Fruit fly (Drosophila melanogaster) whole organism, embryonic: ENCODE measurements around the gene Stat92E.

Experiments used
- Awh ChIP-seq: fragments of 200-800 bp; sonication (Bioruptor generic); IDR thresholded peaks from 2 replicates; pipeline ENCODE4, ENCODE4 v1.3.6; 2022; ENCODE audit warnings: missing biosample characterization, missing genetic modification characterization
- B-H2 ChIP-seq: fragments of 200-800 bp; sonication (Bioruptor generic); optimal IDR thresholded peaks from 2 replicates; lab custom pipeline; 2018; ENCODE audit warnings: missing biosample characterization, mild to moderate bottlenecking, missing genetic modification characterization
- BEAF-32 ChIP-seq: fragments of 200-800 bp; sonication (Bioruptor generic); optimal IDR thresholded peaks from 3 replicates; lab custom pipeline; 2017; ENCODE audit warnings: missing biosample characterization, missing genetic modification characterization, mild to moderate bottlenecking, moderate library complexity, missing genetic modification reagents
- Bgb ChIP-seq: fragments of 200-800 bp; sonication (Bioruptor generic); IDR thresholded peaks from 2 replicates; pipeline ENCODE4 v1.3.6; 2022; ENCODE audit warnings: missing biosample characterization, missing genetic modification characterization; ENCODE audit not compliant: partially characterized antibody
- CG12744 ChIP-seq: fragments of 200-800 bp; sonication (Bioruptor generic); optimal IDR thresholded peaks from 2 replicates; lab custom pipeline; 2016; ENCODE audit warnings: missing biosample characterization, missing genetic modification characterization
- CG14441 ChIP-seq: fragments of 200-800 bp; sonication (Bioruptor generic); IDR thresholded peaks from 2 replicates; pipeline ENCODE4 v1.3.6; 2022; ENCODE audit warnings: missing biosample characterization, missing genetic modification characterization
- CG14667 ChIP-seq: fragments of 200-800 bp; sonication (Bioruptor generic); IDR thresholded peaks from 2 replicates; pipeline ENCODE4 v1.3.6; 2022; ENCODE audit warnings: missing biosample characterization, missing genetic modification characterization
- CG15073 ChIP-seq: fragments of 200-800 bp; sonication (Bioruptor generic); optimal IDR thresholded peaks from 2 replicates; lab custom pipeline; 2016; ENCODE audit warnings: missing biosample characterization, missing genetic modification characterization
- CG16813 ChIP-seq: fragments of 200-800 bp; sonication (Bioruptor generic); IDR thresholded peaks from 3 replicates; pipeline ENCODE4 v1.3.6; 2022; ENCODE audit warnings: missing biosample characterization, missing genetic modification characterization; ENCODE audit not compliant: partially characterized antibody
- CG18476 ChIP-seq: fragments of 200-800 bp; sonication (Bioruptor generic); optimal IDR thresholded peaks from 2 replicates; lab custom pipeline; 2016; ENCODE audit warnings: missing biosample characterization, mild to moderate bottlenecking, missing genetic modification characterization
- CG18599 ChIP-seq: fragments of 200-800 bp; sonication (Bioruptor generic); optimal IDR thresholded peaks from 3 replicates; lab custom pipeline; 2017; ENCODE audit warnings: missing biosample characterization, missing genetic modification characterization, mild to moderate bottlenecking, moderate library complexity, missing genetic modification reagents
- CG2712 ChIP-seq: fragments of 200-800 bp; optimal IDR thresholded peaks from 3 replicates; lab custom pipeline; 2019; ENCODE audit warnings: missing biosample characterization, mild to moderate bottlenecking, missing genetic modification characterization, moderate library complexity
- CG4820 ChIP-seq: fragments of 200-800 bp; sonication (Bioruptor generic); optimal IDR thresholded peaks from 3 replicates; lab custom pipeline; 2016; ENCODE audit warnings: missing biosample characterization, missing genetic modification characterization
- CG6813 ChIP-seq: fragments of 200-800 bp; sonication (Bioruptor generic); optimal IDR thresholded peaks from 2 replicates; lab custom pipeline; 2017; ENCODE audit warnings: missing biosample characterization, missing genetic modification characterization, mild to moderate bottlenecking, moderate library complexity, missing genetic modification reagents
- CG9876 ChIP-seq: fragments of 200-800 bp; sonication (Bioruptor generic); optimal IDR thresholded peaks from 2 replicates; lab custom pipeline; 2016; ENCODE audit warnings: missing biosample characterization, missing genetic modification characterization
- Chrac-16 ChIP-seq: fragments of 200-800 bp; sonication (Bioruptor generic); optimal IDR thresholded peaks from 3 replicates; lab custom pipeline; 2016; ENCODE audit warnings: missing biosample characterization, missing genetic modification characterization
- Dek ChIP-seq: fragments of 200-800 bp; sonication (Bioruptor generic); optimal IDR thresholded peaks from 3 replicates; lab custom pipeline; 2019; ENCODE audit warnings: missing biosample characterization, mild to moderate bottlenecking, missing genetic modification characterization, moderate library complexity
- H2.0 ChIP-seq: fragments of 200-800 bp; sonication (Bioruptor generic); IDR thresholded peaks from 2 replicates; pipeline ENCODE4 v1.3.6; 2022; ENCODE audit warnings: missing biosample characterization, missing genetic modification characterization
- HmgD ChIP-seq: fragments of 200-800 bp; sonication (Bioruptor generic); optimal IDR thresholded peaks from 3 replicates; lab custom pipeline; 2016; ENCODE audit warnings: missing biosample characterization, missing genetic modification characterization
- Hr3 ChIP-seq: fragments of 200-800 bp; sonication (Bioruptor generic); optimal IDR thresholded peaks from 3 replicates; lab custom pipeline; 2016; ENCODE audit warnings: missing biosample characterization, missing genetic modification characterization
- Lim3 ChIP-seq: fragments of 200-800 bp; sonication (Bioruptor generic); IDR thresholded peaks from 2 replicates; pipeline ENCODE4 v1.3.6; 2022; ENCODE audit warnings: missing biosample characterization, missing genetic modification characterization
- MESR4 ChIP-seq: fragments of 200-800 bp; sonication (Bioruptor generic); optimal IDR thresholded peaks from 2 replicates; lab custom pipeline; 2018; ENCODE audit warnings: missing biosample characterization, mild to moderate bottlenecking, missing genetic modification characterization, moderate library complexity
- Meics ChIP-seq: fragments of 200-800 bp; sonication (Bioruptor generic); optimal IDR thresholded peaks from 2 replicates; lab custom pipeline; 2017; ENCODE audit warnings: missing biosample characterization, mild to moderate bottlenecking, missing genetic modification characterization
- NC2α ChIP-seq: fragments of 200-800 bp; sonication (Bioruptor generic); optimal IDR thresholded peaks from 2 replicates; lab custom pipeline; 2016; ENCODE audit warnings: missing biosample characterization, missing genetic modification characterization
- Nf-YA ChIP-seq: fragments of 200-800 bp; sonication (Bioruptor generic); IDR thresholded peaks from 2 replicates; pipeline ENCODE4 v1.3.6; 2022; ENCODE audit warnings: missing biosample characterization, missing genetic modification characterization
- Poxn ChIP-seq: fragments of 200-800 bp; sonication (Bioruptor generic); IDR thresholded peaks from 2 replicates; pipeline ENCODE4 v1.3.6; 2022; ENCODE audit warnings: missing biosample characterization, missing genetic modification characterization
- Sry-δ ChIP-seq: fragments of 200-800 bp; sonication (Bioruptor generic); optimal IDR thresholded peaks from 2 replicates; lab custom pipeline; 2016; ENCODE audit warnings: missing biosample characterization, missing genetic modification characterization
- TFAM ChIP-seq: fragments of 200-800 bp; sonication (Bioruptor generic); optimal IDR thresholded peaks from 2 replicates; lab custom pipeline; 2017; ENCODE audit warnings: missing biosample characterization, missing genetic modification characterization, inconsistent platforms
- aop ChIP-seq: fragments of 200-800 bp; sonication (Bioruptor generic); IDR thresholded peaks from 2 replicates; pipeline ENCODE4 v1.3.6; 2022; ENCODE audit warnings: missing biosample characterization, missing genetic modification characterization
- ato ChIP-seq: fragments of 200-800 bp; sonication (Bioruptor generic); IDR thresholded peaks from 2 replicates; pipeline ENCODE4 v1.3.6; 2022; ENCODE audit warnings: missing biosample characterization, missing genetic modification characterization; ENCODE audit not compliant: partially characterized antibody
- bbx ChIP-seq: fragments of 200-800 bp; sonication (Bioruptor generic); IDR thresholded peaks from 2 replicates; pipeline ENCODE4 v1.3.6; 2022; ENCODE audit warnings: missing biosample characterization, missing genetic modification characterization; ENCODE audit not compliant: partially characterized antibody
- cato ChIP-seq: fragments of 200-800 bp; sonication (Bioruptor generic); optimal IDR thresholded peaks from 2 replicates; lab custom pipeline; 2016; ENCODE audit warnings: missing biosample characterization, missing genetic modification characterization, borderline replicate concordance
- chif ChIP-seq, 2 experiments: fragments of 200-800 bp; sonication (Bioruptor generic); optimal IDR thresholded peaks; 3 replicates each; lab custom pipeline; 2016; ENCODE audit warnings: missing biosample characterization in 2 of 2, missing genetic modification characterization in 2 of 2
- crc ChIP-seq: fragments of 200-800 bp; sonication (Bioruptor generic); optimal IDR thresholded peaks from 2 replicates; lab custom pipeline; 2016; ENCODE audit warnings: missing biosample characterization, missing genetic modification characterization
- dm ChIP-seq: fragments of 200-800 bp; sonication (Bioruptor generic); optimal IDR thresholded peaks from 3 replicates; lab custom pipeline; 2016; ENCODE audit warnings: missing biosample characterization, missing genetic modification characterization
- fd102C ChIP-seq: fragments of 200-800 bp; sonication (Bioruptor generic); optimal IDR thresholded peaks from 2 replicates; lab custom pipeline; 2018; ENCODE audit warnings: missing biosample characterization, mild to moderate bottlenecking, missing genetic modification characterization, moderate library complexity
- fd64A ChIP-seq: fragments of 200-800 bp; sonication (Bioruptor generic); optimal IDR thresholded peaks from 3 replicates; lab custom pipeline; 2018; ENCODE audit warnings: missing biosample characterization, mild to moderate bottlenecking, missing genetic modification characterization
- ftz-f1 ChIP-seq: fragments of 200-800 bp; sonication (Bioruptor generic); optimal IDR thresholded peaks from 2 replicates; lab custom pipeline; 2016; ENCODE audit warnings: missing biosample characterization, missing genetic modification characterization
- gcm2 ChIP-seq: fragments of 200-800 bp; sonication (Bioruptor generic); optimal IDR thresholded peaks from 2 replicates; lab custom pipeline; 2016; ENCODE audit warnings: missing biosample characterization, missing genetic modification characterization
- kay ChIP-seq: fragments of 200-800 bp; sonication (Bioruptor generic); optimal IDR thresholded peaks from 2 replicates; lab custom pipeline; 2016; ENCODE audit warnings: missing biosample characterization, missing genetic modification characterization
- lola ChIP-seq, 3 experiments: fragments of >200 bp in 2 of 3; fragments of 200-800 bp in 1 of 3; sonication (Bioruptor generic) in 1 of 3; optimal IDR thresholded peaks; 2 replicates each; lab custom pipeline; 2017 to 2019; ENCODE audit warnings: missing biosample characterization in 3 of 3, missing genetic modification characterization in 3 of 3, mild to moderate bottlenecking in 1 of 3, moderate library complexity in 1 of 3
- nerfin-2 ChIP-seq: fragments of 200-800 bp; sonication (Bioruptor generic); IDR thresholded peaks from 2 replicates; pipeline ENCODE4 v1.3.6; 2022; ENCODE audit warnings: missing biosample characterization, missing genetic modification characterization; ENCODE audit not compliant: partially characterized antibody
- nmo ChIP-seq: fragments of 200-800 bp; sonication (Bioruptor generic); optimal IDR thresholded peaks from 2 replicates; lab custom pipeline; 2018; ENCODE audit warnings: missing biosample characterization, mild to moderate bottlenecking, missing genetic modification characterization, moderate library complexity
- rib ChIP-seq: fragments of 200-800 bp; sonication (Bioruptor generic); IDR thresholded peaks from 2 replicates; pipeline ENCODE4 v1.3.6; 2022; ENCODE audit warnings: missing biosample characterization, missing genetic modification characterization
- shn ChIP-seq: fragments of 200-800 bp; sonication (Bioruptor generic); optimal IDR thresholded peaks from 3 replicates; lab custom pipeline; 2016; ENCODE audit warnings: missing biosample characterization, missing genetic modification characterization
- sim ChIP-seq: fragments of 200-800 bp; sonication (Bioruptor generic); IDR thresholded peaks from 2 replicates; pipeline ENCODE4 v1.3.6; 2022; ENCODE audit warnings: missing biosample characterization, missing genetic modification characterization
- sima ChIP-seq: fragments of 200-800 bp; sonication (Bioruptor generic); optimal IDR thresholded peaks from 2 replicates; lab custom pipeline; 2016; ENCODE audit warnings: missing biosample characterization, missing genetic modification characterization
- sob ChIP-seq: fragments of 200-800 bp; sonication (Bioruptor generic); IDR thresholded peaks from 2 replicates; pipeline ENCODE4 v1.3.6; 2022; ENCODE audit warnings: missing biosample characterization, missing genetic modification characterization
- tgo ChIP-seq: fragments of 200-800 bp; sonication (Bioruptor generic); IDR thresholded peaks from 3 replicates; pipeline ENCODE4 v1.3.6; 2022; ENCODE audit warnings: missing biosample characterization, missing genetic modification characterization
- tin ChIP-seq: fragments of 200-800 bp; sonication (Bioruptor generic); optimal IDR thresholded peaks from 3 replicates; lab custom pipeline; 2016; ENCODE audit warnings: missing biosample characterization, missing genetic modification characterization
- ttk ChIP-seq: fragments of 200-800 bp; sonication (Bioruptor generic); IDR thresholded peaks from 2 replicates; pipeline ENCODE4 v2.1.2; 2022; ENCODE audit warnings: missing biosample characterization, missing genetic modification characterization
- vvl ChIP-seq: fragments of 200-800 bp; sonication (Bioruptor generic); IDR thresholded peaks from 2 replicates; pipeline ENCODE4 v1.3.6; 2022; ENCODE audit warnings: missing biosample characterization, missing genetic modification characterization

Stat92E gene

dm6 chr3R:20588480-20588785, 36.3 kb upstream of the Stat92E start, which contains the start of gene Srp72 (continued):
- TF ChIP-seq aop (no peak), tgo (GFP tag; lab: Robert Waterston, UW) (peak; percentile 27; the same call in 1 of the 3 replicates), tin (GFP tag; lab: Kevin White, UChicago) (peak; percentile 41), nerfin-2 (GFP tag; lab: Robert Waterston, UW) (no peak), CG12744 (no peak), B-H2 (GFP tag; lab: Kevin White, UChicago) (no peak), CG14667 (GFP tag; lab: Robert Waterston, UW) (no peak), Hr3 (GFP tag; lab: Kevin White, UChicago) (no peak), lola (GFP tag; optimal IDR thresholded peaks at IDR 0.05; lab: Kevin White, UChicago) (peak in 1 of 3 experiments; percentile 25), BEAF-32 (peak; percentile 44), ato (GFP tag; lab: Robert Waterston, UW) (no peak), kay (GFP tag; lab: Kevin White, UChicago) (peak; percentile 10), CG18599 (GFP tag; lab: Kevin White, UChicago) (peak; percentile 48), fd64A (GFP tag; lab: Kevin White, UChicago) (no peak), Dek (tag; lab: Kevin White, UChicago) (peak; percentile 33), Lim3 (GFP tag; lab: Robert Waterston, UW) (no peak), Chrac-16 (GFP tag; lab: Kevin White, UChicago) (peak; percentile 8), shn (GFP tag; lab: Kevin White, UChicago) (no peak), MESR4 (GFP tag; lab: Kevin White, UChicago) (no peak), Sry-δ (GFP tag; lab: Kevin White, UChicago) (no peak), ttk (GFP tag; lab: Robert Waterston, UW) (no peak), Awh (GFP tag; lab: Robert Waterston, UW) (no peak), ftz-f1 (GFP tag; lab: Kevin White, UChicago) (no peak), bbx (GFP tag; lab: Robert Waterston, UW) (no peak; the same call in 1 of the 2 replicates), Nf-YA (GFP tag; lab: Robert Waterston, UW) (no peak), CG16813 (GFP tag; lab: Robert Waterston, UW) (no peak), vvl (GFP tag; lab: Robert Waterston, UW) (peak; percentile 54), dm (GFP tag; lab: Kevin White, UChicago) (no peak), Poxn (GFP tag; lab: Robert Waterston, UW) (no peak), chif (GFP tag; optimal IDR thresholded peaks at IDR 0.05; lab: Kevin White, UChicago) (no peak), CG2712 (peak; percentile 65), sob (0 out of 2 replicates have a peak, but pooled peaks have one; percentile 12), rib (GFP tag; lab: Robert Waterston, UW) (no peak), TFAM (GFP tag; lab: Kevin White, UChicago) (no peak), CG4820 (GFP tag; lab: Kevin White, UChicago) (peak; percentile 17), HmgD (no peak), sim (GFP tag; lab: Robert Waterston, UW) (no peak), CG9876 (GFP tag; lab: Kevin White, UChicago) (no peak), cato (GFP tag; lab: Kevin White, UChicago) (no peak), CG15073 (GFP tag; lab: Kevin White, UChicago) (no peak), Meics (GFP tag; lab: Kevin White, UChicago) (peak; percentile 55), CG14441 (GFP tag; lab: Robert Waterston, UW) (peak; percentile 47; the same call in 1 of the 2 replicates), crc (GFP tag; lab: Kevin White, UChicago) (no peak), CG6813 (GFP tag; lab: Kevin White, UChicago) (no peak), CG18476 (peak; percentile 65), nmo (peak; percentile 63), gcm2 (no peak), Bgb (GFP tag; lab: Robert Waterston, UW) (no peak), fd102C (GFP tag; lab: Kevin White, UChicago) (no peak), H2.0 (GFP tag; lab: Robert Waterston, UW) (no peak), NC2α (GFP tag; lab: Kevin White, UChicago) (no peak), sima (GFP tag; lab: Kevin White, UChicago) (no peak)
